Worm (Caenorhabditis elegans): ENCODE data around the gene gst-12.
"Not testable (repeated sequence)": the region's sequence is repeated elsewhere in the genome, so short reads cannot be mapped to it uniquely, and the experiment has no call there.

DNA sequence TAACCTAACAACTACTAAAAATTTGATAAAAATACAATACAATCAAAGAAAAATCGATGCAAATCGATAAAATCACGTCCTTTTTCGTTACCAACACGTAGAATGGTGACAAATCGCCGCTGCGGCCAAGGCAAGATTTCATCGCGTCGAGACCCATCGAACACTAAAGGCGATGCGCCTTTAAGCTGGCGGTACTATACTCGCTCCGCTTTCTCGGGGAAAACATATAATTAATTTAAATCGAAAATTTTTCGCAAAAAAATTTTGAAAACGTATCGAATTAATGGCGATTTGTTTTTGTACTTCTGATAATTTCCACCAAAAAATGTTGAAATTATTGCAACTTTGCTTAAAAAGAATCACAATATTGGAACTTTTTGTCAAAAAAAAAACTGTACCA lies 4.3 kb upstream of the gst-12 start:
- TF ChIP-seq efl-1 (GFP tag; optimal IDR thresholded peaks at IDR 0.05); rcor-1 (GFP tag; IDR thresholded peaks at IDR 0.05); snpc-4 (GFP tag; optimal IDR thresholded peaks at IDR 0.05); snpc-4 (tag; optimal IDR thresholded peaks at IDR 0.05); ztf-26 (tag; optimal IDR thresholded peaks at IDR 0.05); cebp-2 (GFP tag; IDR thresholded peaks at IDR 0.05); egl-18 (GFP tag; IDR thresholded peaks at IDR 0.05): not testable (repeated sequence)
